Worm (Caenorhabditis elegans) whole organism, L4 larva: Measurements from ENCODE around the gene W01A11.7.

Experiments used
- F10B5.3 ChIP-seq: sonication (generic microtip); optimal IDR thresholded peaks from 2 replicates; lab custom pipeline; 2016; ENCODE audit warnings: mild to moderate bottlenecking, missing genetic modification characterization, missing compliant biosample characterization
- F26F4.8 ChIP-seq: fragments of 200-800 bp; sonication (Bioruptor generic); conservative IDR thresholded peaks from 2 replicates; pipeline ENCODE4 v1.3.6; 2022; ENCODE audit warnings: missing genetic modification characterization, missing compliant biosample characterization
- F37D6.2 ChIP-seq: sonication (generic microtip); optimal IDR thresholded peaks from 2 replicates; lab custom pipeline; 2016; ENCODE audit warnings: mild to moderate bottlenecking, missing genetic modification characterization, missing compliant biosample characterization
- F44E2.7 ChIP-seq: fragments of 200-800 bp; sonication (Bioruptor generic); IDR thresholded peaks from 2 replicates; pipeline ENCODE4 v2.1.2; 2022; ENCODE audit warnings: missing genetic modification characterization, missing compliant biosample characterization
- T20F7.1 ChIP-seq: fragments of 200-800 bp; sonication (Bioruptor generic); optimal IDR thresholded peaks from 2 replicates; lab custom pipeline; 2018; ENCODE audit warnings: mild to moderate bottlenecking, missing genetic modification characterization, missing compliant biosample characterization
- Y48G9A.11 ChIP-seq: fragments of 200-800 bp; sonication (Bioruptor generic); IDR thresholded peaks from 2 replicates; pipeline ENCODE4 v1.3.6; 2022; ENCODE audit warnings: missing genetic modification reagents, missing genetic modification characterization, missing compliant biosample characterization
- ZK546.5 ChIP-seq, 2 experiments: sonication (generic microtip); optimal IDR thresholded peaks; 2 replicates each; lab custom pipeline; 2017; ENCODE audit warnings: missing biosample characterization in 2 of 2, missing genetic modification characterization in 2 of 2
- aha-1 ChIP-seq: fragments of 150-350 bp; peaks from one replicate; lab custom pipeline; 2014; ENCODE audit warnings: missing biosample characterization, missing genetic modification characterization
- ceh-62 ChIP-seq: sonication (generic microtip); optimal IDR thresholded peaks from 2 replicates; lab custom pipeline; 2017; ENCODE audit warnings: missing biosample characterization, missing genetic modification characterization
- ctbp-1 ChIP-seq: fragments of 200-800 bp; sonication (Bioruptor generic); IDR thresholded peaks from 2 replicates; pipeline ENCODE4 v1.3.6; 2022; ENCODE audit warnings: missing genetic modification reagents, missing genetic modification characterization, missing compliant biosample characterization
- daf-16 ChIP-seq, 3 experiments: sonication (generic microtip); optimal IDR thresholded peaks; 2 replicates each; lab custom pipeline; 2016 to 2017; ENCODE audit warnings: missing genetic modification characterization in 3 of 3, missing genetic modification reagents in 3 of 3, mild to moderate bottlenecking in 2 of 3, missing compliant biosample characterization in 2 of 3, missing biosample characterization in 1 of 3, moderate library complexity in 1 of 3
- dmd-6 ChIP-seq: fragments of 200-800 bp; sonication (Bioruptor generic); IDR thresholded peaks from 2 replicates; pipeline ENCODE4 v1.3.6; 2022; ENCODE audit warnings: missing genetic modification reagents, missing genetic modification characterization, missing compliant biosample characterization
- dmd-8 ChIP-seq: fragments of 200-800 bp; sonication (Bioruptor generic); IDR thresholded peaks from 2 replicates; pipeline ENCODE4 v1.3.6; 2022; ENCODE audit warnings: missing genetic modification characterization, missing compliant biosample characterization
- duxl-1 ChIP-seq: sonication (generic microtip); optimal IDR thresholded peaks from 2 replicates; lab custom pipeline; 2016; ENCODE audit warnings: mild to moderate bottlenecking, missing genetic modification characterization, moderate library complexity, missing compliant biosample characterization; ENCODE audit not compliant: poor library complexity
- dve-1 ChIP-seq: sonication (generic microtip); optimal IDR thresholded peaks from 2 replicates; lab custom pipeline; 2017; ENCODE audit warnings: antibody characterized with exemption, mild to moderate bottlenecking, missing genetic modification characterization, missing compliant biosample characterization; ENCODE audit not compliant: insufficient read depth
- gei-8 ChIP-seq: fragments of 200-800 bp; sonication (Bioruptor generic); optimal IDR thresholded peaks from 2 replicates; lab custom pipeline; 2018; ENCODE audit warnings: mild to moderate bottlenecking, missing genetic modification characterization, missing compliant biosample characterization
- hif-1 ChIP-seq, 2 experiments: sonication (generic microtip); optimal IDR thresholded peaks; 2 replicates each; lab custom pipeline; 2016 to 2017; ENCODE audit warnings: missing compliant biosample characterization in 2 of 2, missing genetic modification characterization in 2 of 2, missing genetic modification reagents in 2 of 2, missing genotype in 2 of 2, mild to moderate bottlenecking in 1 of 2
- hlh-11 ChIP-seq: fragments of 200-800 bp; sonication (Bioruptor generic); optimal IDR thresholded peaks from 2 replicates; lab custom pipeline; 2018; ENCODE audit warnings: mild to moderate bottlenecking, missing genetic modification characterization, missing compliant biosample characterization
- hlh-30 ChIP-seq: sonication (generic microtip); optimal IDR thresholded peaks from 2 replicates; lab custom pipeline; 2017; ENCODE audit warnings: antibody characterized with exemption, mild to moderate bottlenecking, missing genetic modification characterization, missing compliant biosample characterization; ENCODE audit not compliant: insufficient read depth
- lin-1 ChIP-seq: fragments of 200-800 bp; sonication (Bioruptor generic); IDR thresholded peaks from 2 replicates; pipeline ENCODE4 v1.3.6; 2022; ENCODE audit warnings: missing genetic modification reagents, missing genetic modification characterization, missing compliant biosample characterization
- lin-13 ChIP-seq: fragments of 150-350 bp; optimal IDR thresholded peaks from 2 replicates; lab custom pipeline; 2014; ENCODE audit warnings: missing biosample characterization, missing genetic modification reagents, missing genetic modification characterization
- lin-15B ChIP-seq: fragments of 150-350 bp; sonication (generic microtip); optimal IDR thresholded peaks from 3 replicates; lab custom pipeline; 2014; ENCODE audit warnings: missing biosample characterization, missing genetic modification characterization
- lin-38 ChIP-seq: fragments of 200-800 bp; sonication (Bioruptor generic); IDR thresholded peaks from 2 replicates; pipeline ENCODE4 v1.3.6; 2022; ENCODE audit warnings: missing genetic modification reagents, missing genetic modification characterization, missing compliant biosample characterization
- lin-39 ChIP-seq: fragments of 150-350 bp; optimal IDR thresholded peaks from 2 replicates; lab custom pipeline; 2014; ENCODE audit warnings: missing biosample characterization, missing genetic modification reagents, missing genetic modification characterization
- lsy-2 ChIP-seq, 2 experiments: fragments of 150-350 bp in 1 of 2; sonication (generic microtip) in 1 of 2; optimal IDR thresholded peaks; 2 replicates each; lab custom pipeline; 2014 to 2017; ENCODE audit warnings: missing biosample characterization in 2 of 2, missing genetic modification characterization in 2 of 2
- mdl-1 ChIP-seq, 2 experiments: fragments of 150-350 bp in 1 of 2; sonication (generic microtip) in 1 of 2; optimal IDR thresholded peaks; 2 replicates each; lab custom pipeline; 2014 to 2017; ENCODE audit warnings: missing biosample characterization in 2 of 2, missing genetic modification characterization in 2 of 2
- mdt-29 ChIP-seq: fragments of 200-800 bp; sonication (Bioruptor generic); IDR thresholded peaks from 2 replicates; pipeline ENCODE4 v1.3.6; 2022; ENCODE audit warnings: missing genetic modification reagents, missing genetic modification characterization, missing compliant biosample characterization
- mep-1 ChIP-seq: fragments of 150-350 bp; sonication (generic microtip); optimal IDR thresholded peaks from 3 replicates; lab custom pipeline; 2014; ENCODE audit warnings: missing biosample characterization, missing genetic modification characterization
- nhr-10 ChIP-seq: fragments of 150-350 bp; optimal IDR thresholded peaks from 2 replicates; lab custom pipeline; 2014; ENCODE audit warnings: missing biosample characterization, missing genetic modification characterization
- nhr-102 ChIP-seq: sonication (generic microtip); optimal IDR thresholded peaks from 2 replicates; lab custom pipeline; 2016; ENCODE audit warnings: mild to moderate bottlenecking, missing genetic modification characterization, moderate library complexity, missing compliant biosample characterization
- nhr-111 ChIP-seq: fragments of 200-800 bp; sonication (Bioruptor generic); optimal IDR thresholded peaks from 2 replicates; lab custom pipeline; 2018; ENCODE audit warnings: mild to moderate bottlenecking, missing genetic modification characterization, missing compliant biosample characterization
- nhr-28 ChIP-seq: fragments of 150-350 bp; optimal IDR thresholded peaks from 2 replicates; lab custom pipeline; 2014; ENCODE audit warnings: missing biosample characterization, missing genetic modification characterization
- nhr-48 ChIP-seq: sonication (generic microtip); optimal IDR thresholded peaks from 2 replicates; lab custom pipeline; 2016; ENCODE audit warnings: mild to moderate bottlenecking, missing genetic modification characterization, missing compliant biosample characterization
- nhr-6 ChIP-seq: fragments of 150-350 bp; optimal IDR thresholded peaks from 2 replicates; lab custom pipeline; 2014; ENCODE audit warnings: missing biosample characterization, missing genetic modification characterization
- nhr-77 ChIP-seq: fragments of 150-350 bp; optimal IDR thresholded peaks from 2 replicates; lab custom pipeline; 2014; ENCODE audit warnings: missing biosample characterization, missing genetic modification characterization
- pha-4 ChIP-seq, 2 experiments: fragments of 150-350 bp in 1 of 2; fragments of 200-800 bp in 1 of 2; sonication (Bioruptor generic) in 1 of 2; IDR thresholded peaks in 1 of 2; optimal IDR thresholded peaks in 1 of 2; 2 replicates each; pipeline versions ENCODE4 v1.3.6 to Lab custom; 2014 to 2022; ENCODE audit warnings: missing genetic modification characterization in 2 of 2, missing genetic modification reagents in 2 of 2, missing biosample characterization in 1 of 2, missing compliant biosample characterization in 1 of 2
- php-3 ChIP-seq: fragments of 200-800 bp; sonication (Bioruptor generic); IDR thresholded peaks from 2 replicates; pipeline ENCODE4 v1.3.6; 2022; ENCODE audit warnings: missing genetic modification reagents, missing genetic modification characterization, missing compliant biosample characterization
- pqm-1 ChIP-seq: sonication (generic microtip); optimal IDR thresholded peaks from 2 replicates; lab custom pipeline; 2017; ENCODE audit warnings: missing biosample characterization, missing genetic modification characterization
- tra-1 ChIP-seq: fragments of 200-800 bp; sonication (Bioruptor generic); IDR thresholded peaks from 2 replicates; pipeline ENCODE4 v1.3.6; 2022; ENCODE audit warnings: missing genetic modification reagents, missing genetic modification characterization, missing compliant biosample characterization
- zag-1 ChIP-seq: fragments of 150-350 bp; optimal IDR thresholded peaks from 2 replicates; lab custom pipeline; 2014; ENCODE audit warnings: missing biosample characterization, missing genetic modification characterization
- zfp-2 ChIP-seq: sonication (generic microtip); optimal IDR thresholded peaks from 2 replicates; lab custom pipeline; 2016; ENCODE audit warnings: mild to moderate bottlenecking, missing genetic modification characterization, missing compliant biosample characterization
- zfp-3 ChIP-seq: fragments of 200-800 bp; sonication (Bioruptor generic); conservative IDR thresholded peaks from 2 replicates; pipeline ENCODE4 v1.3.6; 2022; ENCODE audit warnings: missing genetic modification reagents, missing genetic modification characterization, missing compliant biosample characterization

W01A11.7 gene

ce11 chrV:6488849-6489248, 16.3 kb downstream of the W01A11.7 start, which contains the start of gene lec-10:
lec-10 (minus strand) TSS chrV:6489120.
- peak; percentile 57; the same call in 1 of the 2 replicates for TF ChIP-seq mdt-29
- TF ChIP-seq mep-1 (tag; lab: Kevin White, UChicago) = peak; percentile 55
- peak; percentile 65 for TF ChIP-seq hlh-11 (tag; lab: Kevin White, UChicago)
- peak; percentile 84 for TF ChIP-seq dmd-6 (GFP tag; lab: Robert Waterston, UW)
- no peak for TF ChIP-seq lin-15B (tag; lab: Kevin White, UChicago)
- TF ChIP-seq tra-1 (GFP tag; lab: Robert Waterston, UW) = 0 out of 2 replicates have a peak, but pooled peaks have one; percentile 40
- no peak for TF ChIP-seq Y48G9A.11
- TF ChIP-seq pqm-1 (tag; lab: Kevin White, UChicago) = peak; percentile 92
- no peak for TF ChIP-seq lin-39
- peak in 1 of 2 experiments; percentile 17 for TF ChIP-seq mdl-1 (tag; optimal IDR thresholded peaks at IDR 0.05; lab: Kevin White, UChicago)
- TF ChIP-seq ctbp-1 (GFP tag; lab: Robert Waterston, UW) = no peak
- peak; percentile 89 for TF ChIP-seq dve-1 (tag; lab: Kevin White, UChicago)
- TF ChIP-seq nhr-6 (tag; lab: Kevin White, UChicago) = peak; percentile 43
- TF ChIP-seq nhr-48 (tag; lab: Kevin White, UChicago) = peak; percentile 50
- TF ChIP-seq hlh-30 (tag; lab: Kevin White, UChicago) = peak; percentile 35
- peak; percentile 7 for TF ChIP-seq duxl-1 (tag; lab: Kevin White, UChicago)
- no peak for TF ChIP-seq gei-8
- peak; percentile 80 for TF ChIP-seq nhr-28 (tag; lab: Kevin White, UChicago)
- peak; percentile 8; the same call in 1 of the 2 replicates for TF ChIP-seq pha-4 (GFP tag; IDR thresholded peaks at IDR 0.05; lab: Robert Waterston, UW)
- no peak for TF ChIP-seq pha-4 (tag; optimal IDR thresholded peaks at IDR 0.05; lab: Kevin White, UChicago)
- TF ChIP-seq php-3 = 0 out of 2 replicates have a peak, but pooled peaks have one; percentile 11
- TF ChIP-seq nhr-102 = no peak
- TF ChIP-seq lsy-2 (tag; optimal IDR thresholded peaks at IDR 0.05; lab: Kevin White, UChicago) = peak in 1 of 2 experiments; percentile 29
- peak; percentile 6 for TF ChIP-seq lin-13
- peak; percentile 70 for TF ChIP-seq nhr-77
- no peak for TF ChIP-seq F37D6.2 (tag; lab: Kevin White, UChicago)
- TF ChIP-seq aha-1 (tag; lab: Kevin White, UChicago) = peak; percentile 77
- TF ChIP-seq daf-16 (GFP tag; optimal IDR thresholded peaks at IDR 0.05; lab: Kevin White, UChicago) = no peak
- peak; percentile 62 for TF ChIP-seq daf-16 (tag; optimal IDR thresholded peaks at IDR 0.05; lab: Kevin White, UChicago)
- no peak for TF ChIP-seq ceh-62 (tag; lab: Kevin White, UChicago)
- no peak for TF ChIP-seq zag-1

DNA sequence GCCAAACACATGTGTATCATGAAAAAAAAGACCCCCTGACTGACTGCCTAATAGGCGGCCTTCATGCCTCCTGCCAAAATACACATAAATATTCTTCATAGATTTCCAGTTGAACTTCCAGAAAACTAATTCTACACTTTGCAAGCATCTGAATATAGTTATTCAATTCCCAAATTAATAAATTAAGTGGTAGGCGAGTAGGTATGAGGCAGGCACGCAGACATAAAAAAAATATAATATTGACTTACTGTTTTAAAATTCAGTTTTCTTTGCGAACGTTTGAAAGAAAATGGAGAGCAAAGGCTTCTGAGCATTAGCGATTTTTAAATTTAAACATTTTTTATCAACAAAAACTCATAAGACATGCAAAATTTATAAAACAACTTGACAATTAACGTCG, 17.3 kb downstream of the W01A11.7 start:
- TF ChIP-seq dmd-6 (GFP tag; lab: Robert Waterston, UW) = peak; percentile 35; the same call in 1 of the 2 replicates
- peak; percentile 31 for TF ChIP-seq mep-1 (tag; lab: Kevin White, UChicago)
- peak; percentile 40; the same call in 1 of the 2 replicates for TF ChIP-seq pha-4 (GFP tag; IDR thresholded peaks at IDR 0.05; lab: Robert Waterston, UW)
- TF ChIP-seq pha-4 (tag; optimal IDR thresholded peaks at IDR 0.05; lab: Kevin White, UChicago) = no peak
- peak; percentile 21 for TF ChIP-seq gei-8
- TF ChIP-seq daf-16 (GFP tag; optimal IDR thresholded peaks at IDR 0.05; lab: Kevin White, UChicago) = peak in 1 of 2 experiments; percentile 11
- peak; percentile 34 for TF ChIP-seq daf-16 (tag; optimal IDR thresholded peaks at IDR 0.05; lab: Kevin White, UChicago)
- TF ChIP-seq lin-13 = no peak
- peak in 1 of 2 experiments; percentile 8 for TF ChIP-seq lsy-2 (tag; optimal IDR thresholded peaks at IDR 0.05; lab: Kevin White, UChicago)
- TF ChIP-seq ZK546.5 (tag; optimal IDR thresholded peaks at IDR 0.05; lab: Kevin White, UChicago) = no peak
- TF ChIP-seq nhr-6 (tag; lab: Kevin White, UChicago) = no peak
- peak; percentile 77 for TF ChIP-seq zfp-3 (GFP tag; lab: Robert Waterston, UW)
- peak; percentile 19; the same call in 1 of the 2 replicates for TF ChIP-seq lin-38 (GFP tag; lab: Robert Waterston, UW)
- TF ChIP-seq nhr-111 (GFP tag; lab: Kevin White, UChicago) = no peak
- peak; percentile 14 for TF ChIP-seq lin-15B (tag; lab: Kevin White, UChicago)
- peak; percentile 27 for TF ChIP-seq nhr-102
- TF ChIP-seq F44E2.7 (GFP tag; lab: Robert Waterston, UW) = no peak
- TF ChIP-seq T20F7.1 (GFP tag; lab: Kevin White, UChicago) = peak; percentile 22
- TF ChIP-seq hif-1 (tag; optimal IDR thresholded peaks at IDR 0.05; lab: Kevin White, UChicago) = no peak
- TF ChIP-seq F10B5.3 (tag; lab: Kevin White, UChicago) = no peak
- TF ChIP-seq lin-1 (GFP tag; lab: Robert Waterston, UW) = peak; percentile 30; the same call in 1 of the 2 replicates
- peak; percentile 14 for TF ChIP-seq hlh-11 (tag; lab: Kevin White, UChicago)
- TF ChIP-seq nhr-10 = peak; percentile 9
- peak; percentile 30 for TF ChIP-seq dve-1 (tag; lab: Kevin White, UChicago)
- TF ChIP-seq zfp-2 (tag; lab: Kevin White, UChicago) = no peak
- TF ChIP-seq dmd-8 = no peak
- TF ChIP-seq nhr-77 = peak; percentile 69
- TF ChIP-seq F26F4.8 (GFP tag; lab: Robert Waterston, UW) = no peak
- peak; percentile 53; the same call in 1 of the 2 replicates for TF ChIP-seq tra-1 (GFP tag; lab: Robert Waterston, UW)
- no peak for TF ChIP-seq ctbp-1 (GFP tag; lab: Robert Waterston, UW)
- TF ChIP-seq, all 104 proteins: peak for 17
